Worm (Caenorhabditis elegans): ENCODE data around the gene mrpl-42.

DNA sequence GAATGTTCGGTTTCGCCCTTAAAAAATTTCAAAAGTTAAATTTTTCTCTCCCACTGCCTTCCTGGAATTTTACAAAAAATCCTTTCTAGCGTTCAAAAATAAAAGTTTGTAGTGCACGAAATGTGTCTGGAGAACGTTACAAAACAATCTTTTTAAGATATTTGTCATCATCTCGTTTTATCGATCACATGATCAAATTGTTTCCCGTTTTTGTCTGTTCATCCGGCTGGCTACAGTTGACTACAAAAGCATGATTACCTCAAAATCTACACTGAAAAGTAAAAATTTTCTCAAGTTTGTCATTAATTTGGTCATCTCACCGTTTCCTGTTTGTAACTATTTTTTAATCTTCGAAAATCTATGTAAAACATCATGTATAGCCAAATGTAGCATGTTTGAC lies 43.2 kb downstream of the mrpl-42 start:
- no peak for TF ChIP-seq nhr-237 (tag; optimal IDR thresholded peaks at IDR 0.05)
- no peak for TF ChIP-seq ctbp-1 (GFP tag; IDR thresholded peaks at IDR 0.05)
- TF ChIP-seq ztf-11 (tag; optimal IDR thresholded peaks at IDR 0.05), result no peak
- no peak for TF ChIP-seq nhr-111 (GFP tag; optimal IDR thresholded peaks at IDR 0.05)
- TF ChIP-seq dmd-9 (GFP tag; IDR thresholded peaks at IDR 0.05), result no peak
- TF ChIP-seq saeg-2 (GFP tag; IDR thresholded peaks at IDR 0.05), result no peak
- no peak for TF ChIP-seq unc-62 (GFP tag; optimal IDR thresholded peaks at IDR 0.05 in 1 of 2)
- TF ChIP-seq unc-62 (tag; optimal IDR thresholded peaks at IDR 0.05), result no peak
- TF ChIP-seq ceh-82 (tag; optimal IDR thresholded peaks at IDR 0.05), result no peak
- no peak for TF ChIP-seq nhr-76 (tag; optimal IDR thresholded peaks at IDR 0.05)
- TF ChIP-seq F10B5.3 (tag; optimal IDR thresholded peaks at IDR 0.05), result no peak
- TF ChIP-seq ama-1 (optimal IDR thresholded peaks at IDR 0.05), result no peak

Measured in whole organism, L4 larva.